Worm (Caenorhabditis elegans) whole organism, L3 larva: ENCODE measurements around the gene smi-1.

Source experiments
- aly-2 ChIP-seq: fragments of 150-350 bp; optimal IDR thresholded peaks from 2 replicates; lab custom pipeline; 2014; ENCODE audit warnings: missing biosample characterization, missing genetic modification characterization
- daf-12 ChIP-seq: fragments of 150-350 bp; optimal IDR thresholded peaks from 2 replicates; lab custom pipeline; 2014; ENCODE audit warnings: missing biosample characterization, missing genetic modification reagents, missing genetic modification characterization
- egl-27 ChIP-seq: sonication (generic microtip); optimal IDR thresholded peaks from 4 replicates; lab custom pipeline; 2017; ENCODE audit warnings: missing biosample characterization, missing genetic modification reagents, missing genetic modification characterization
- elt-1 ChIP-seq: fragments of 150-350 bp; optimal IDR thresholded peaks from 2 replicates; lab custom pipeline; 2014; ENCODE audit warnings: missing biosample characterization, missing genetic modification characterization
- lin-39 ChIP-seq: fragments of 150-350 bp; optimal IDR thresholded peaks from 2 replicates; lab custom pipeline; 2018; ENCODE audit warnings: missing biosample characterization, missing genetic modification reagents, missing genetic modification characterization
- mdl-1 ChIP-seq: fragments of 150-350 bp; optimal IDR thresholded peaks from 2 replicates; lab custom pipeline; 2014; ENCODE audit warnings: missing biosample characterization, missing genetic modification characterization
- nhr-237 ChIP-seq: fragments of 150-350 bp; optimal IDR thresholded peaks from 2 replicates; lab custom pipeline; 2014; ENCODE audit warnings: missing biosample characterization, missing genetic modification characterization
- pha-4 ChIP-seq: fragments of 150-350 bp; optimal IDR thresholded peaks from 2 replicates; lab custom pipeline; 2014; ENCODE audit warnings: missing biosample characterization, missing genetic modification reagents, missing genetic modification characterization
- sea-2 ChIP-seq: fragments of 150-350 bp; sonication (generic microtip); optimal IDR thresholded peaks from 4 replicates; lab custom pipeline; 2014; ENCODE audit warnings: missing biosample characterization, missing genetic modification reagents, missing genetic modification characterization
- tbx-2 ChIP-seq: sonication (generic microtip); optimal IDR thresholded peaks from 2 replicates; lab custom pipeline; 2016; ENCODE audit warnings: mild to moderate bottlenecking, missing genetic modification characterization, missing compliant biosample characterization
- unc-62 ChIP-seq: fragments of 150-350 bp; sonication (generic microtip); optimal IDR thresholded peaks from 4 replicates; lab custom pipeline; 2014; ENCODE audit warnings: missing biosample characterization, missing genetic modification reagents, missing genetic modification characterization
- zag-1 ChIP-seq: fragments of 150-350 bp; optimal IDR thresholded peaks from 2 replicates; lab custom pipeline; 2014; ENCODE audit warnings: missing biosample characterization, missing genetic modification characterization

DNA sequence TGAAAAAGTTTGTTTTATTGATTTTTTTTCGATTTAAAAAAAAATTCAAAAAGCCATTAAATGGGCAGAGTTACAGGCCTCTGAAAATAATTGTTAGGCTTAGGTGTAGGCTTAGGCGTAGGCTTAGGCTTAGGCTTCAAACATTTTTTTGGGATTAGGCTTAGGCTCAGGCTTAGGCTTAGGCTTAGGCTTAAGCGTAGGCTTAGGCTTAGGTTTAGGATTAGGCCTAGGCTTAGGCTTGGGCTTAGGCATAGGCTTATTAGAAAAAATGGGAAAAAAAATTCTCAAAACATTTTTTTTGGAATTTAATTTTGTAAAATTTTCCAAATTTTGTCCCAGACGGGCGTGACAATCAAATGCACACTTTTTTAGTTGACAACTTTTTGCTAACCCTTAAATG is 22.0 kb upstream of the smi-1 start:
- TF ChIP-seq mdl-1, result no peak
- TF ChIP-seq zag-1 (tag; lab: Kevin White, UChicago), result no peak
- TF ChIP-seq sea-2 (GFP tag; lab: Kevin White, UChicago), result no peak
- TF ChIP-seq nhr-237 (tag; lab: Kevin White, UChicago), result no peak
- no peak for TF ChIP-seq unc-62 (GFP tag; lab: Kevin White, UChicago)
- no peak for TF ChIP-seq daf-12 (tag; lab: Kevin White, UChicago)
- no peak for TF ChIP-seq aly-2 (tag; lab: Kevin White, UChicago)
- no peak for TF ChIP-seq egl-27 (tag; lab: Kevin White, UChicago)
- TF ChIP-seq elt-1 (tag; lab: Kevin White, UChicago), result no peak
- TF ChIP-seq lin-39 (tag; lab: Kevin White, UChicago), result no peak
- no peak for TF ChIP-seq tbx-2
- no peak for TF ChIP-seq pha-4 (tag; lab: Kevin White, UChicago)
